Worm (Caenorhabditis elegans): ENCODE results near the gene C49C3.4.

- TF ChIP-seq flt-1 (GFP tag; IDR thresholded peaks at IDR 0.05) = no peak
- TF ChIP-seq tra-4 (tag; optimal IDR thresholded peaks at IDR 0.05) = no peak
- no peak for TF ChIP-seq tbx-11 (GFP tag; IDR thresholded peaks at IDR 0.05)
- TF ChIP-seq hmbx-1 (tag; optimal IDR thresholded peaks at IDR 0.05) = no peak
- TF ChIP-seq tbx-37 (GFP tag; conservative IDR thresholded peaks at IDR 0.05) = no peak
- no peak for TF ChIP-seq hnd-1 (tag; optimal IDR thresholded peaks at IDR 0.05)
- TF ChIP-seq ama-1 (optimal IDR thresholded peaks at IDR 0.05) = no peak
- no peak for TF ChIP-seq F13C5.2 (tag; optimal IDR thresholded peaks at IDR 0.05)
- TF ChIP-seq sea-1 (GFP tag; conservative IDR thresholded peaks at IDR 0.05) = no peak
- TF ChIP-seq hmg-4 (GFP tag; optimal IDR thresholded peaks at IDR 0.05) = no peak
- TF ChIP-seq aly-1 (tag; optimal IDR thresholded peaks at IDR 0.05) = no peak
- TF ChIP-seq ets-7 (tag; optimal IDR thresholded peaks at IDR 0.05) = no peak
- TF ChIP-seq pes-1 (GFP tag; IDR thresholded peaks at IDR 0.05) = no peak
- TF ChIP-seq scrt-1 (GFP tag; IDR thresholded peaks at IDR 0.05) = no peak
These were observed 18.4 kb downstream of the C49C3.4 start, which contains the start of gene C49C3.10 for ce11 chrIV:17338920-17339510.
